Worm (Caenorhabditis elegans): ENCODE measurements around the gene mtrr-1.

ce11 chrII:9308614-9309046 lies 22.9 kb downstream of the mtrr-1 start:
- TF ChIP-seq W03F9.2 (tag; optimal IDR thresholded peaks at IDR 0.05) (no peak), him-1 (tag; optimal IDR thresholded peaks at IDR 0.05) (no peak)

All from whole organism, L4/young adult.